Worm (Caenorhabditis elegans) whole organism, L4 larva: Measurements from ENCODE around the gene F14E5.2.

Experiments
- D1046.2 ChIP-seq: fragments of 200-800 bp; sonication (Bioruptor generic); IDR thresholded peaks from 2 replicates; pipeline ENCODE4 v1.3.6; 2022; ENCODE audit warnings: missing genetic modification characterization, missing compliant biosample characterization
- F37D6.2 ChIP-seq: sonication (generic microtip); optimal IDR thresholded peaks from 2 replicates; lab custom pipeline; 2016; ENCODE audit warnings: mild to moderate bottlenecking, missing genetic modification characterization, missing compliant biosample characterization
- F44E2.7 ChIP-seq: fragments of 200-800 bp; sonication (Bioruptor generic); IDR thresholded peaks from 2 replicates; pipeline ENCODE4 v2.1.2; 2022; ENCODE audit warnings: missing genetic modification characterization, missing compliant biosample characterization
- T20F7.1 ChIP-seq: fragments of 200-800 bp; sonication (Bioruptor generic); optimal IDR thresholded peaks from 2 replicates; lab custom pipeline; 2018; ENCODE audit warnings: mild to moderate bottlenecking, missing genetic modification characterization, missing compliant biosample characterization
- T26A8.4 ChIP-seq: fragments of 200-800 bp; sonication (Bioruptor generic); IDR thresholded peaks from 2 replicates; pipeline ENCODE4 v1.3.6; 2022; ENCODE audit warnings: missing genetic modification characterization, missing compliant biosample characterization
- Y48G9A.11 ChIP-seq: fragments of 200-800 bp; sonication (Bioruptor generic); IDR thresholded peaks from 2 replicates; pipeline ENCODE4 v1.3.6; 2022; ENCODE audit warnings: missing genetic modification reagents, missing genetic modification characterization, missing compliant biosample characterization
- Y75B8A.6 ChIP-seq: fragments of 200-800 bp; sonication (Bioruptor generic); IDR thresholded peaks from 2 replicates; pipeline ENCODE4 v1.3.6; 2022; ENCODE audit warnings: missing genetic modification reagents, missing genetic modification characterization, missing compliant biosample characterization
- ZK546.5 ChIP-seq, 2 experiments: sonication (generic microtip); optimal IDR thresholded peaks; 2 replicates each; lab custom pipeline; 2017; ENCODE audit warnings: missing biosample characterization in 2 of 2, missing genetic modification characterization in 2 of 2
- aha-1 ChIP-seq: fragments of 150-350 bp; peaks from one replicate; lab custom pipeline; 2014; ENCODE audit warnings: missing biosample characterization, missing genetic modification characterization
- aly-2 ChIP-seq: sonication (generic microtip); optimal IDR thresholded peaks from 2 replicates; lab custom pipeline; 2018; ENCODE audit warnings: missing biosample characterization, missing genetic modification characterization
- arid-1 ChIP-seq: fragments of 200-800 bp; sonication (Bioruptor generic); conservative IDR thresholded peaks from 2 replicates; pipeline ENCODE4 v1.3.6; 2022; ENCODE audit warnings: missing genetic modification reagents, missing genetic modification characterization, missing compliant biosample characterization
- attf-4 ChIP-seq: sonication (generic microtip); optimal IDR thresholded peaks from 3 replicates; lab custom pipeline; 2017; ENCODE audit warnings: missing biosample characterization, missing genetic modification characterization
- ces-1 ChIP-seq: fragments of 150-350 bp; sonication (generic microtip); optimal IDR thresholded peaks from 4 replicates; lab custom pipeline; 2014; ENCODE audit warnings: missing biosample characterization, missing genetic modification reagents, missing genetic modification characterization
- dpl-1 ChIP-seq: fragments of 150-350 bp; optimal IDR thresholded peaks from 2 replicates; lab custom pipeline; 2014; ENCODE audit warnings: missing biosample characterization, missing genetic modification reagents, missing genetic modification characterization
- egl-43 ChIP-seq: fragments of 200-800 bp; sonication (Bioruptor generic); IDR thresholded peaks from 2 replicates; pipeline ENCODE4 v1.3.6; 2022; ENCODE audit warnings: missing genetic modification reagents, missing genetic modification characterization, missing compliant biosample characterization
- fkh-10 ChIP-seq: fragments of 150-350 bp; optimal IDR thresholded peaks from 2 replicates; lab custom pipeline; 2014; ENCODE audit warnings: missing biosample characterization, missing genetic modification reagents, missing genetic modification characterization
- hif-1 ChIP-seq, 2 experiments: sonication (generic microtip); optimal IDR thresholded peaks; 2 replicates each; lab custom pipeline; 2016 to 2017; ENCODE audit warnings: missing compliant biosample characterization in 2 of 2, missing genetic modification characterization in 2 of 2, missing genetic modification reagents in 2 of 2, missing genotype in 2 of 2, mild to moderate bottlenecking in 1 of 2
- hlh-30 ChIP-seq: sonication (generic microtip); optimal IDR thresholded peaks from 2 replicates; lab custom pipeline; 2017; ENCODE audit warnings: antibody characterized with exemption, mild to moderate bottlenecking, missing genetic modification characterization, missing compliant biosample characterization; ENCODE audit not compliant: insufficient read depth
- lim-7 ChIP-seq: fragments of 200-800 bp; sonication (Bioruptor generic); IDR thresholded peaks from 2 replicates; pipeline ENCODE4 v1.3.6; 2022; ENCODE audit warnings: missing genetic modification characterization, missing compliant biosample characterization
- lin-29 ChIP-seq: fragments of 200-800 bp; sonication (Bioruptor generic); IDR thresholded peaks from 2 replicates; pipeline ENCODE4 v1.3.6; 2022; ENCODE audit warnings: missing genetic modification reagents, missing genetic modification characterization, missing compliant biosample characterization
- madf-5 ChIP-seq, 2 experiments: fragments of 200-800 bp; sonication (Bioruptor generic); IDR thresholded peaks; 2 replicates each; pipeline ENCODE4 v1.3.6; 2022; ENCODE audit warnings: missing compliant biosample characterization in 2 of 2, missing genetic modification characterization in 2 of 2
- mep-1 ChIP-seq: fragments of 150-350 bp; sonication (generic microtip); optimal IDR thresholded peaks from 3 replicates; lab custom pipeline; 2014; ENCODE audit warnings: missing biosample characterization, missing genetic modification characterization
- mxl-3 ChIP-seq: fragments of 200-800 bp; sonication (Bioruptor generic); optimal IDR thresholded peaks from 2 replicates; lab custom pipeline; 2018; ENCODE audit warnings: mild to moderate bottlenecking, missing genetic modification characterization, missing compliant biosample characterization
- nhr-10 ChIP-seq: fragments of 150-350 bp; optimal IDR thresholded peaks from 2 replicates; lab custom pipeline; 2014; ENCODE audit warnings: missing biosample characterization, missing genetic modification characterization
- nhr-41 ChIP-seq: fragments of 200-800 bp; sonication (Bioruptor generic); IDR thresholded peaks from 2 replicates; pipeline ENCODE4 v1.3.6; 2022; ENCODE audit warnings: missing genetic modification reagents, missing genetic modification characterization, missing compliant biosample characterization
- nhr-42 ChIP-seq: fragments of 200-800 bp; sonication (Bioruptor generic); IDR thresholded peaks from 2 replicates; pipeline ENCODE4 v1.3.6; 2022; ENCODE audit warnings: missing genetic modification characterization, missing compliant biosample characterization
- nhr-77 ChIP-seq: fragments of 150-350 bp; optimal IDR thresholded peaks from 2 replicates; lab custom pipeline; 2014; ENCODE audit warnings: missing biosample characterization, missing genetic modification characterization
- pha-4 ChIP-seq, 2 experiments: fragments of 150-350 bp in 1 of 2; fragments of 200-800 bp in 1 of 2; sonication (Bioruptor generic) in 1 of 2; IDR thresholded peaks in 1 of 2; optimal IDR thresholded peaks in 1 of 2; 2 replicates each; pipeline versions ENCODE4 v1.3.6 to Lab custom; 2014 to 2022; ENCODE audit warnings: missing genetic modification characterization in 2 of 2, missing genetic modification reagents in 2 of 2, missing biosample characterization in 1 of 2, missing compliant biosample characterization in 1 of 2
- sdz-12 ChIP-seq: fragments of 200-800 bp; sonication (Bioruptor generic); optimal IDR thresholded peaks from 2 replicates; lab custom pipeline; 2018; ENCODE audit warnings: mild to moderate bottlenecking, missing genetic modification characterization, missing compliant biosample characterization
- set-16 ChIP-seq: fragments of 200-800 bp; sonication (Bioruptor generic); IDR thresholded peaks from 2 replicates; pipeline ENCODE4 v1.3.6; 2022; ENCODE audit warnings: missing genetic modification reagents, missing genetic modification characterization, missing compliant biosample characterization
- spr-3 ChIP-seq: fragments of 200-800 bp; sonication (Bioruptor generic); optimal IDR thresholded peaks from 2 replicates; lab custom pipeline; 2018; ENCODE audit warnings: mild to moderate bottlenecking, missing genetic modification characterization, missing compliant biosample characterization
- tra-1 ChIP-seq: fragments of 200-800 bp; sonication (Bioruptor generic); IDR thresholded peaks from 2 replicates; pipeline ENCODE4 v1.3.6; 2022; ENCODE audit warnings: missing genetic modification reagents, missing genetic modification characterization, missing compliant biosample characterization
- unc-62 ChIP-seq, 3 experiments: fragments of 150-350 bp in 1 of 3; sonication (generic microtip); optimal IDR thresholded peaks in 2 of 3; peaks in 1 of 3; 1 replicate in 1 of 3; 2 replicates in 2 of 3; lab custom pipeline; 2014 to 2017; ENCODE audit warnings: missing biosample characterization in 3 of 3, missing genetic modification characterization in 3 of 3, missing genetic modification reagents in 3 of 3, missing genotype in 1 of 3
- zfp-3 ChIP-seq: fragments of 200-800 bp; sonication (Bioruptor generic); conservative IDR thresholded peaks from 2 replicates; pipeline ENCODE4 v1.3.6; 2022; ENCODE audit warnings: missing genetic modification reagents, missing genetic modification characterization, missing compliant biosample characterization
- zip-2 ChIP-seq: fragments of 150-350 bp; optimal IDR thresholded peaks from 2 replicates; lab custom pipeline; 2014; ENCODE audit warnings: missing biosample characterization, missing genetic modification characterization
- ztf-11 ChIP-seq: fragments of 150-350 bp; optimal IDR thresholded peaks from 2 replicates; lab custom pipeline; 2014; ENCODE audit warnings: missing biosample characterization, missing genetic modification characterization

F14E5.2 gene

ce11 chrII:8456094-8456493 is 27.4 kb upstream of the F14E5.2 start, which contains the start of gene F22B5.6:
Gene F22B5.6 (minus strand): TSS chrII:8456194.
- no peak for TF ChIP-seq nhr-41 (GFP tag; lab: Robert Waterston, UW)
- TF ChIP-seq sdz-12, result no peak
- TF ChIP-seq ces-1 (GFP tag; lab: Kevin White, UChicago), result no peak
- no peak for TF ChIP-seq lin-29 (GFP tag; lab: Robert Waterston, UW)
- TF ChIP-seq zfp-3, result no peak
- TF ChIP-seq Y75B8A.6, result no peak
- TF ChIP-seq madf-5 (GFP tag; IDR thresholded peaks at IDR 0.05; lab: Robert Waterston, UW), result no peak
- no peak for TF ChIP-seq nhr-10 (tag; lab: Kevin White, UChicago)
- TF ChIP-seq zip-2 (tag; lab: Kevin White, UChicago), result no peak
- TF ChIP-seq, all 104 proteins: peak for 0

- TF ChIP-seq lim-7 (GFP tag; lab: Robert Waterston, UW) (no peak), T26A8.4 (GFP tag; lab: Robert Waterston, UW) (no peak), arid-1 (no peak), nhr-77 (tag; lab: Kevin White, UChicago) (no peak), F37D6.2 (tag; lab: Kevin White, UChicago) (no peak), spr-3 (GFP tag; lab: Kevin White, UChicago) (no peak), sdz-12 (no peak), nhr-42 (no peak), aly-2 (tag; lab: Kevin White, UChicago) (no peak), D1046.2 (GFP tag; lab: Robert Waterston, UW) (no peak), attf-4 (no peak), F44E2.7 (no peak), dpl-1 (GFP tag; lab: Kevin White, UChicago) (no peak), ZK546.5 (tag; optimal IDR thresholded peaks at IDR 0.05; lab: Kevin White, UChicago) (no peak), ztf-11 (tag; lab: Kevin White, UChicago) (no peak), zfp-3 (no peak), T20F7.1 (GFP tag; lab: Kevin White, UChicago) (no peak), lin-29 (GFP tag; lab: Robert Waterston, UW) (no peak), fkh-10 (GFP tag; lab: Kevin White, UChicago) (no peak)
Observed at ce11 chrII:8454513-8454912, 25.9 kb upstream of the F14E5.2 start, which contains the start of gene F22B5.5. Gene F22B5.5 (minus strand): TSS chrII:8454613.

ce11 chrII:8451425-8451824 is 22.8 kb upstream of the F14E5.2 start:
- TF ChIP-seq tra-1 (GFP tag; lab: Robert Waterston, UW) (0 out of 2 replicates have a peak, but pooled peaks have one; percentile 13), pha-4 (GFP tag; IDR thresholded peaks at IDR 0.05; lab: Robert Waterston, UW) (no peak), pha-4 (tag; optimal IDR thresholded peaks at IDR 0.05; lab: Kevin White, UChicago) (no peak), hlh-30 (tag; lab: Kevin White, UChicago) (peak; percentile 32), Y48G9A.11 (GFP tag; lab: Robert Waterston, UW) (no peak), mep-1 (tag; lab: Kevin White, UChicago) (peak; percentile 18), hif-1 (tag; optimal IDR thresholded peaks at IDR 0.05; lab: Kevin White, UChicago) (peak; percentile 94 to 99), aha-1 (tag; lab: Kevin White, UChicago) (peak; percentile 100), set-16 (peak; percentile 32; the same call in 1 of the 2 replicates), egl-43 (peak; percentile 34; the same call in 1 of the 2 replicates)

ce11 chrII:8450750-8451149 is 22.1 kb upstream of the F14E5.2 start:
- TF ChIP-seq hif-1 (tag; optimal IDR thresholded peaks at IDR 0.05; lab: Kevin White, UChicago) (peak in 1 of 2 experiments; percentile 40), mxl-3 (GFP tag; lab: Kevin White, UChicago) (peak; percentile 2), F37D6.2 (tag; lab: Kevin White, UChicago) (no peak), unc-62 (GFP tag; optimal IDR thresholded peaks at IDR 0.05 in 1 of 2; lab: Kevin White, UChicago) (peak in 1 of 2 experiments; percentile 51), unc-62 (tag; optimal IDR thresholded peaks at IDR 0.05; lab: Kevin White, UChicago) (no peak)
